Worm (Caenorhabditis elegans): ENCODE data around the gene Y82E9BR.5.

DNA sequence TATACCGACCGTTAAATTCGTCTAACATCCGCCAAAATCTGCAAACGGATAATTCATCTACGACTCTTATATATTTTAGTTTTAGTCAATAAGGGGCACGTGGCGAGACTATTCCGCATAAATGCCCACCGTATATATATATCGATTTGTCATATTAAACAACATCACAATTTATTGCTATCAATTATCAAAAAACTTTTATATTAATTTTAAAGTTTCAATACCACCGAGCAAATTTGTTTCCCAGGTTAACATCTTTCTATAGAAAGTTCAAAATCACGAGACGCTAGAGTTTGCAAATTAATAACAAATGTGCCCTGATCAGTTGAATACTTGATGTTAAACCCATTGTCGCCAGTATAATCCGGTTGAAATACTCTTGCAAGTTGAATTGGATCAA is 36.6 kb upstream of the Y82E9BR.5 start, which contains the start of gene Y82E9BL.5:
- TF ChIP-seq ztf-25 (GFP tag; IDR thresholded peaks at IDR 0.05) (no peak), hrde-1 (tag; optimal IDR thresholded peaks at IDR 0.05; ENCODE audit: borderline replicate concordance) (no peak), unc-62 (GFP tag; optimal IDR thresholded peaks at IDR 0.05) (no peak), sdz-38 (tag; optimal IDR thresholded peaks at IDR 0.05) (no peak), nfya-1 (tag; optimal IDR thresholded peaks at IDR 0.05; ENCODE audit: borderline replicate concordance, insufficient read depth) (no peak), cebp-2 (GFP tag; IDR thresholded peaks at IDR 0.05) (no peak), unc-130 (GFP tag; optimal IDR thresholded peaks at IDR 0.05) (no peak), pha-4 (tag; optimal IDR thresholded peaks at IDR 0.05) (no peak), dox-1 (GFP tag; IDR thresholded peaks at IDR 0.05) (no peak), F49E8.2 (tag; optimal IDR thresholded peaks at IDR 0.05; ENCODE audit: insufficient read depth) (no peak), F39B2.1 (GFP tag; IDR thresholded peaks at IDR 0.05) (no peak)

All from whole organism, young adult.